Fruit fly (Drosophila melanogaster) whole organism, embryonic: ENCODE results near the gene CG13898.

Experiments used
- Atf6 ChIP-seq: fragments of 200-800 bp; sonication (Bioruptor generic); IDR thresholded peaks from 2 replicates; pipeline ENCODE4 v1.3.6; 2022; ENCODE audit warnings: missing biosample characterization, missing genetic modification characterization
- CG10462 ChIP-seq: fragments of 200-800 bp; sonication (Bioruptor generic); optimal IDR thresholded peaks from 2 replicates; lab custom pipeline; 2016; ENCODE audit warnings: missing biosample characterization, missing genetic modification characterization
- CG15073 ChIP-seq: fragments of 200-800 bp; sonication (Bioruptor generic); optimal IDR thresholded peaks from 2 replicates; lab custom pipeline; 2016; ENCODE audit warnings: missing biosample characterization, missing genetic modification characterization
- CG15269 ChIP-seq: fragments of 200-800 bp; sonication (Bioruptor generic); optimal IDR thresholded peaks from 2 replicates; lab custom pipeline; 2018; ENCODE audit warnings: missing biosample characterization, mild to moderate bottlenecking, missing genetic modification characterization, moderate library complexity
- CG15514 ChIP-seq: fragments of 200-800 bp; sonication (Bioruptor generic); optimal IDR thresholded peaks from 3 replicates; lab custom pipeline; 2017; ENCODE audit warnings: missing biosample characterization, missing genetic modification characterization, mild to moderate bottlenecking, moderate library complexity, missing genetic modification reagents
- CG18476 ChIP-seq: fragments of 200-800 bp; sonication (Bioruptor generic); optimal IDR thresholded peaks from 2 replicates; lab custom pipeline; 2016; ENCODE audit warnings: missing biosample characterization, mild to moderate bottlenecking, missing genetic modification characterization
- CG31224 ChIP-seq: fragments of 200-800 bp; sonication (Bioruptor generic); IDR thresholded peaks from 2 replicates; pipeline ENCODE4 v1.3.6; 2022; ENCODE audit warnings: missing biosample characterization, missing genetic modification characterization
- CG33213 ChIP-seq: fragments of 200-800 bp; sonication (Bioruptor generic); optimal IDR thresholded peaks from 3 replicates; lab custom pipeline; 2016; ENCODE audit warnings: missing biosample characterization, missing genetic modification characterization
- CG34224 ChIP-seq: fragments of 200-800 bp; sonication (Bioruptor generic); IDR thresholded peaks from 3 replicates; pipeline ENCODE4 v1.3.6; 2022; ENCODE audit warnings: missing biosample characterization, missing genetic modification characterization; ENCODE audit not compliant: partially characterized antibody
- CG4617 ChIP-seq: fragments of 200-800 bp; sonication (Bioruptor generic); optimal IDR thresholded peaks from 3 replicates; lab custom pipeline; 2016; ENCODE audit warnings: missing biosample characterization, missing genetic modification characterization, borderline replicate concordance
- CG4854 ChIP-seq: fragments of 200-800 bp; sonication (Bioruptor generic); optimal IDR thresholded peaks from 2 replicates; lab custom pipeline; 2016; ENCODE audit warnings: missing biosample characterization, missing genetic modification characterization, inconsistent platforms
- CG6654 ChIP-seq: fragments of 200-800 bp; sonication (Bioruptor generic); optimal IDR thresholded peaks from 2 replicates; lab custom pipeline; 2017; ENCODE audit warnings: missing biosample characterization, mild to moderate bottlenecking, missing genetic modification characterization
- CG9817 ChIP-seq: fragments of 200-800 bp; sonication (Bioruptor generic); optimal IDR thresholded peaks from 2 replicates; lab custom pipeline; 2018; ENCODE audit warnings: missing biosample characterization, mild to moderate bottlenecking, missing genetic modification characterization, moderate library complexity
- CHES-1-like ChIP-seq: fragments of 200-800 bp; sonication (Bioruptor generic); optimal IDR thresholded peaks from 2 replicates; lab custom pipeline; 2016; ENCODE audit warnings: missing biosample characterization, missing genetic modification characterization
- Dip3 ChIP-seq: fragments of 200-800 bp; sonication (Bioruptor generic); optimal IDR thresholded peaks from 3 replicates; lab custom pipeline; 2016; ENCODE audit warnings: missing biosample characterization, missing genetic modification characterization
- Doc2 ChIP-seq: fragments of 200-800 bp; sonication (Bioruptor generic); IDR thresholded peaks from 2 replicates; pipeline ENCODE4 v1.3.6; 2022; ENCODE audit warnings: missing biosample characterization, missing genetic modification characterization
- E2f1 ChIP-seq: fragments of 200-800 bp; sonication (Bioruptor generic); IDR thresholded peaks from 2 replicates; pipeline ENCODE4 v1.3.6; 2022; ENCODE audit warnings: missing biosample characterization, missing genetic modification characterization
- GATAe ChIP-seq: fragments of 200-800 bp; sonication (Bioruptor generic); conservative IDR thresholded peaks from 2 replicates; pipeline ENCODE4 v1.3.6; 2022; ENCODE audit warnings: missing biosample characterization, missing genetic modification characterization
- Lpt ChIP-seq: fragments of >200 bp; optimal IDR thresholded peaks from 2 replicates; lab custom pipeline; 2018; ENCODE audit warnings: missing biosample characterization, missing genetic modification characterization
- NC2β ChIP-seq: fragments of 200-800 bp; sonication (Bioruptor generic); optimal IDR thresholded peaks from 2 replicates; lab custom pipeline; 2016; ENCODE audit warnings: missing biosample characterization, missing genetic modification characterization
- Nf-YB ChIP-seq: fragments of 200-800 bp; sonication (Bioruptor generic); optimal IDR thresholded peaks from 3 replicates; lab custom pipeline; 2019; ENCODE audit warnings: missing biosample characterization, mild to moderate bottlenecking, missing genetic modification characterization, moderate library complexity
- Optix ChIP-seq: fragments of 200-800 bp; sonication (Bioruptor generic); IDR thresholded peaks from 3 replicates; pipeline ENCODE4 v1.3.6; 2022; ENCODE audit warnings: missing biosample characterization, missing genetic modification characterization
- Ptx1 ChIP-seq: fragments of 200-800 bp; sonication (Bioruptor generic); IDR thresholded peaks from 2 replicates; pipeline ENCODE4 v1.3.6; 2022; ENCODE audit warnings: missing biosample characterization, missing genetic modification characterization
- Ravus ChIP-seq: fragments of 200-800 bp; sonication (Bioruptor generic); IDR thresholded peaks from 2 replicates; pipeline ENCODE4 v1.3.6; 2022; ENCODE audit warnings: missing biosample characterization, missing genetic modification characterization
- Rfx ChIP-seq: fragments of 200-800 bp; sonication (Bioruptor generic); IDR thresholded peaks from 2 replicates; pipeline ENCODE4 v1.3.6; 2022; ENCODE audit warnings: missing biosample characterization, missing genetic modification characterization
- Sox102F ChIP-seq: fragments of 200-800 bp; sonication (Bioruptor generic); optimal IDR thresholded peaks from 2 replicates; lab custom pipeline; 2018; ENCODE audit warnings: missing biosample characterization, mild to moderate bottlenecking, missing genetic modification characterization, moderate library complexity
- Spps ChIP-seq: fragments of 200-800 bp; sonication (Bioruptor generic); optimal IDR thresholded peaks from 2 replicates; lab custom pipeline; 2018; ENCODE audit warnings: missing biosample characterization, mild to moderate bottlenecking, missing genetic modification characterization
- aop ChIP-seq: fragments of 200-800 bp; sonication (Bioruptor generic); IDR thresholded peaks from 2 replicates; pipeline ENCODE4 v1.3.6; 2022; ENCODE audit warnings: missing biosample characterization, missing genetic modification characterization
- ase ChIP-seq: fragments of 200-800 bp; sonication (Bioruptor generic); IDR thresholded peaks from 3 replicates; pipeline ENCODE4 v1.3.6; 2022; ENCODE audit warnings: missing biosample characterization, missing genetic modification characterization
- chm ChIP-seq: fragments of 200-800 bp; sonication (Bioruptor generic); IDR thresholded peaks from 2 replicates; pipeline ENCODE4 v1.3.6; 2022; ENCODE audit warnings: missing biosample characterization, missing genetic modification characterization
- corto ChIP-seq: fragments of 200-800 bp; sonication (Bioruptor generic); optimal IDR thresholded peaks from 2 replicates; lab custom pipeline; 2016; ENCODE audit warnings: missing biosample characterization, mild to moderate bottlenecking, missing genetic modification characterization, moderate library complexity
- crol ChIP-seq: fragments of 200-800 bp; sonication (Bioruptor generic); IDR thresholded peaks from 2 replicates; pipeline ENCODE4 v1.3.6; 2022; ENCODE audit warnings: missing biosample characterization, missing genetic modification characterization
- dmrt11E ChIP-seq: fragments of 200-800 bp; sonication (Bioruptor generic); optimal IDR thresholded peaks from 3 replicates; lab custom pipeline; 2018; ENCODE audit warnings: missing biosample characterization, mild to moderate bottlenecking, missing genetic modification characterization, moderate library complexity
- fru ChIP-seq: fragments of >200 bp; optimal IDR thresholded peaks from 2 replicates; lab custom pipeline; 2017
- ftz-f1 ChIP-seq: fragments of 200-800 bp; sonication (Bioruptor generic); optimal IDR thresholded peaks from 2 replicates; lab custom pipeline; 2016; ENCODE audit warnings: missing biosample characterization, missing genetic modification characterization
- gfzf ChIP-seq: fragments of 200-800 bp; sonication (Bioruptor generic); optimal IDR thresholded peaks from 2 replicates; lab custom pipeline; 2016; ENCODE audit warnings: missing biosample characterization, mild to moderate bottlenecking, missing genetic modification characterization, moderate library complexity
- gt ChIP-seq: fragments of 200-800 bp; sonication (Bioruptor generic); IDR thresholded peaks from 2 replicates; pipeline ENCODE4 v1.3.6; 2022; ENCODE audit warnings: missing biosample characterization, missing genetic modification characterization
- hbn ChIP-seq: fragments of 200-800 bp; sonication (Bioruptor generic); IDR thresholded peaks from 2 replicates; pipeline ENCODE4 v1.3.6; 2022; ENCODE audit warnings: missing biosample characterization, missing genetic modification characterization; ENCODE audit not compliant: partially characterized antibody
- ken ChIP-seq: fragments of 200-800 bp; sonication (Bioruptor generic); IDR thresholded peaks from 3 replicates; pipeline ENCODE4 v1.3.6; 2022; ENCODE audit warnings: missing biosample characterization, missing genetic modification characterization
- lbe ChIP-seq: fragments of 200-800 bp; sonication (Bioruptor generic); optimal IDR thresholded peaks from 2 replicates; lab custom pipeline; 2016; ENCODE audit warnings: missing biosample characterization, mild to moderate bottlenecking, missing genetic modification characterization
- lola ChIP-seq, 3 experiments: fragments of >200 bp in 2 of 3; fragments of 200-800 bp in 1 of 3; sonication (Bioruptor generic) in 1 of 3; optimal IDR thresholded peaks; 2 replicates each; lab custom pipeline; 2017 to 2019; ENCODE audit warnings: missing biosample characterization in 3 of 3, missing genetic modification characterization in 3 of 3, mild to moderate bottlenecking in 1 of 3, moderate library complexity in 1 of 3
- oc ChIP-seq: fragments of 200-800 bp; sonication (Bioruptor generic); optimal IDR thresholded peaks from 2 replicates; lab custom pipeline; 2018; ENCODE audit warnings: missing biosample characterization, mild to moderate bottlenecking, missing genetic modification characterization, moderate library complexity
- onecut ChIP-seq: fragments of 200-800 bp; sonication (Bioruptor generic); IDR thresholded peaks from 2 replicates; pipeline ENCODE4 v1.3.6; 2022; ENCODE audit warnings: missing biosample characterization, missing genetic modification characterization
- salm ChIP-seq: fragments of 200-800 bp; sonication (Bioruptor generic); optimal IDR thresholded peaks from 2 replicates; lab custom pipeline; 2018; ENCODE audit warnings: missing biosample characterization, mild to moderate bottlenecking, missing genetic modification characterization
- sens-2 ChIP-seq: fragments of 200-800 bp; sonication (Bioruptor generic); IDR thresholded peaks from 2 replicates; pipeline ENCODE4 v1.3.6; 2022; ENCODE audit warnings: missing biosample characterization, missing genetic modification characterization
- shn ChIP-seq: fragments of 200-800 bp; sonication (Bioruptor generic); optimal IDR thresholded peaks from 3 replicates; lab custom pipeline; 2016; ENCODE audit warnings: missing biosample characterization, missing genetic modification characterization
- sima ChIP-seq: fragments of 200-800 bp; sonication (Bioruptor generic); optimal IDR thresholded peaks from 2 replicates; lab custom pipeline; 2016; ENCODE audit warnings: missing biosample characterization, missing genetic modification characterization
- so ChIP-seq: fragments of 200-800 bp; sonication (Bioruptor generic); IDR thresholded peaks from 3 replicates; pipeline ENCODE4 v1.3.6; 2022; ENCODE audit warnings: missing biosample characterization, missing genetic modification characterization
- sqz ChIP-seq: fragments of 200-800 bp; sonication (Bioruptor generic); optimal IDR thresholded peaks from 3 replicates; lab custom pipeline; 2018; ENCODE audit warnings: missing biosample characterization, mild to moderate bottlenecking, missing genetic modification characterization
- toy ChIP-seq: fragments of 200-800 bp; sonication (Bioruptor generic); IDR thresholded peaks from 2 replicates; pipeline ENCODE4 v1.3.6; 2022; ENCODE audit warnings: missing biosample characterization, missing genetic modification characterization
- zf30C ChIP-seq: fragments of 200-800 bp; sonication (Bioruptor generic); optimal IDR thresholded peaks from 3 replicates; lab custom pipeline; 2018; ENCODE audit warnings: missing biosample characterization, mild to moderate bottlenecking, missing genetic modification characterization

CG13898 gene

DNA sequence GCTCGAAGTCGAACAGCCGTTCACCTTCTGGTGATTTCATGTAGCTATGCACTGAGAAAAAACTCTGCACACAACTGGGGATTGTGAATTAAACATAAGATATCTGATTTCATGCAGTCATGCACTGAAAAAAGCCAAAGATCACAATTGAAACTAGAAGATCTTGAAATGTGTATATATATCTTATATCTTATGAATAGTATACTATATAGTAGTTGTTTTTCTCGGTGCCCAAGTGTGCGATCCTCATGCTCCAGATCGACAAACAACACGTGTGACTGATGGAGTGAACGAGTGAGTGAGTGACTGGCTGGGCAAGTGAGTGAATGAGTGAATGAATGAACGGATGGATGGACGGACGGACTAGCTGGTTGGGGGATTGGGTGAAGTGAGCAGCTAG lies 18.1 kb upstream of the CG13898 start (continued):
- peak; percentile 77 for TF ChIP-seq Ptx1
- TF ChIP-seq Atf6 (GFP tag; lab: Robert Waterston, UW): peak; percentile 43; the same call in 1 of the 2 replicates
- peak; percentile 33 for TF ChIP-seq CG9817 (tag; lab: Kevin White, UChicago)
- TF ChIP-seq fru (lab: Kevin White, UChicago): no peak
- TF ChIP-seq Dip3: no peak
- no peak for TF ChIP-seq CG34224 (GFP tag; lab: Robert Waterston, UW)
- no peak for TF ChIP-seq NC2β (GFP tag; lab: Kevin White, UChicago)
- no peak for TF ChIP-seq GATAe
- no peak for TF ChIP-seq CG10462
- no peak for TF ChIP-seq shn (GFP tag; lab: Kevin White, UChicago)
- TF ChIP-seq lola (GFP tag; optimal IDR thresholded peaks at IDR 0.05; lab: Kevin White, UChicago): peak in 1 of 3 experiments; percentile 55
- TF ChIP-seq crol (GFP tag; lab: Robert Waterston, UW): 0 out of 2 replicates have a peak, but pooled peaks have one; percentile 16
- 0 out of 3 replicates have a peak, but pooled peaks have one; percentile 10 for TF ChIP-seq Optix (GFP tag; lab: Robert Waterston, UW)
- peak; percentile 41 for TF ChIP-seq lbe (GFP tag; lab: Kevin White, UChicago)
- TF ChIP-seq so (GFP tag; lab: Robert Waterston, UW): peak; percentile 79
- peak; percentile 77 for TF ChIP-seq Rfx (GFP tag; lab: Robert Waterston, UW)
- peak; percentile 69 for TF ChIP-seq chm (GFP tag; lab: Robert Waterston, UW)
- TF ChIP-seq toy (GFP tag; lab: Robert Waterston, UW): no peak
- no peak for TF ChIP-seq gfzf (GFP tag; lab: Kevin White, UChicago)
- peak; percentile 44; the same call in 1 of the 2 replicates for TF ChIP-seq CG31224 (GFP tag; lab: Robert Waterston, UW)
- peak; percentile 31 for TF ChIP-seq dmrt11E (tag; lab: Kevin White, UChicago)
- peak; percentile 68 for TF ChIP-seq salm (tag; lab: Kevin White, UChicago)
- TF ChIP-seq Nf-YB (GFP tag; lab: Kevin White, UChicago): peak; percentile 44
- peak; percentile 68 for TF ChIP-seq E2f1 (GFP tag; lab: Robert Waterston, UW)
- TF ChIP-seq oc (tag; lab: Kevin White, UChicago): no peak
- TF ChIP-seq CG15514 (GFP tag; lab: Kevin White, UChicago): peak; percentile 59
- no peak for TF ChIP-seq sima (GFP tag; lab: Kevin White, UChicago)
- TF ChIP-seq Lpt (GFP tag; lab: Kevin White, UChicago): no peak
- TF ChIP-seq corto (GFP tag; lab: Kevin White, UChicago): no peak
- TF ChIP-seq onecut (GFP tag; lab: Robert Waterston, UW): peak; percentile 66
- TF ChIP-seq CG15073: no peak
- TF ChIP-seq CG15269: peak; percentile 73
- TF ChIP-seq zf30C: peak; percentile 66
- TF ChIP-seq ken (GFP tag; lab: Robert Waterston, UW): peak; percentile 73; the same call in 2 of the 3 replicates
- TF ChIP-seq ase: peak; percentile 65; the same call in 2 of the 3 replicates
- no peak; the same call in 1 of the 2 replicates for TF ChIP-seq Ravus (GFP tag; lab: Robert Waterston, UW)
- TF ChIP-seq CG33213 (GFP tag; lab: Kevin White, UChicago): no peak
- TF ChIP-seq hbn (GFP tag; lab: Robert Waterston, UW): no peak
- TF ChIP-seq Doc2 (GFP tag; lab: Robert Waterston, UW): no peak
- TF ChIP-seq gt (GFP tag; lab: Robert Waterston, UW): peak; percentile 50; the same call in 1 of the 2 replicates
- TF ChIP-seq Spps (tag; lab: Kevin White, UChicago): peak; percentile 60
- peak; percentile 29 for TF ChIP-seq CG18476 (GFP tag; lab: Kevin White, UChicago)
- no peak for TF ChIP-seq CG4617 (GFP tag; lab: Kevin White, UChicago)
- TF ChIP-seq CG4854: peak; percentile 9
- no peak for TF ChIP-seq CHES-1-like (GFP tag; lab: Kevin White, UChicago)
- TF ChIP-seq sens-2 (GFP tag; lab: Robert Waterston, UW): 0 out of 2 replicates have a peak, but pooled peaks have one; percentile 35
- TF ChIP-seq aop (GFP tag; lab: Robert Waterston, UW): peak; percentile 72
- TF ChIP-seq Sox102F (GFP tag; lab: Kevin White, UChicago): peak; percentile 77
- peak; percentile 41 for TF ChIP-seq CG6654 (GFP tag; lab: Kevin White, UChicago)
- no peak for TF ChIP-seq sqz
- no peak for TF ChIP-seq ftz-f1 (GFP tag; lab: Kevin White, UChicago)
